1 fruit fly cellular context compared by ENCODE assay signal in the genomic region with DNA sequence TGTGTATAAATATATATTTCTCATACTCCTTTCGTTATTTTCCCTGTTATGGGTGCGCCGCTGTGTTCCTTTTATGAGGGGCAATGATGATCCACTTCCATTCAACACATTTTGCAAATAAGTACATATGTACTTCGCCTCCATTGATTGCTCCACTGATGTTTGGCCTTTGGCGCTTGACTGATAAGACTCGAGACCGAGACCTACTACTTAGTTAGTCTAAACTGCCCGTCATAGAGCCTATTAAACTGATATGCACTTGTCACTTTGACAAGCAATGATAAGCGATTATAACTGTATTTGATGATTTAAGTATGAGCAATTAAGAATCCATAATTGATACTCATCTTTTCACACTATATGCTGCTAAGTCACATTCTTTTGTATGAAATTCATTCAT.
TF ChIP-seq lines count a peak whose summit lies in the region.

No protein-coding gene starts in this region.

TF ChIP-seq in whole organism, embryonic, 481 proteins besides CTCF, POLR2A, EP300 and RAD21 (continued from another document):
- TF ChIP-seq CG17802 (tag; optimal IDR thresholded peaks at IDR 0.05; lab: Kevin White, UChicago) (no peak), cato (GFP tag; optimal IDR thresholded peaks at IDR 0.05; lab: Kevin White, UChicago; ENCODE audit: borderline replicate concordance) (no peak), Med (GFP tag; lab: Kevin White, UChicago) (peak; percentile 30), ham (GFP tag; IDR thresholded peaks at IDR 0.05; lab: Robert Waterston, UW) (no peak), chm (GFP tag; IDR thresholded peaks at IDR 0.05; lab: Robert Waterston, UW) (no peak), CG43689 (GFP tag; IDR thresholded peaks at IDR 0.05; lab: Robert Waterston, UW) (no peak), CG17359 (tag; optimal IDR thresholded peaks at IDR 0.05; lab: Kevin White, UChicago) (no peak), pros (GFP tag; optimal IDR thresholded peaks at IDR 0.05; lab: Kevin White, UChicago) (no peak), zfh2 (GFP tag; optimal IDR thresholded peaks at IDR 0.05; lab: Kevin White, UChicago) (no peak), vnd (GFP tag; IDR thresholded peaks at IDR 0.05; lab: Robert Waterston, UW; ENCODE audit: partially characterized antibody) (no peak), NK7.1 (GFP tag; optimal IDR thresholded peaks at IDR 0.05; lab: Kevin White, UChicago) (no peak), gsb (GFP tag; IDR thresholded peaks at IDR 0.05; lab: Robert Waterston, UW) (no peak), gfzf (GFP tag; optimal IDR thresholded peaks at IDR 0.05; lab: Kevin White, UChicago) (no peak), CG4424 (GFP tag; optimal IDR thresholded peaks at IDR 0.05; lab: Kevin White, UChicago) (no peak), CG12659 (GFP tag; optimal IDR thresholded peaks at IDR 0.05; lab: Kevin White, UChicago) (no peak), GATAe (GFP tag; conservative IDR thresholded peaks at IDR 0.05; lab: Robert Waterston, UW) (no peak), CG1602 (GFP tag; optimal IDR thresholded peaks at IDR 0.05; lab: Kevin White, UChicago) (no peak), bcd (GFP tag; optimal IDR thresholded peaks at IDR 0.05; lab: Kevin White, UChicago) (no peak)
